Worm (Caenorhabditis elegans): Measurements from ENCODE around the gene M03F8.5.

The M03F8.5 gene

ce11 chrV:5917707-5918106, 18.9 kb downstream of the M03F8.5 start, which contains the start of gene lrpr-1 (continued):
- TF ChIP-seq hlh-30 (tag; optimal IDR thresholded peaks at IDR 0.05; ENCODE audit: insufficient read depth) (no peak), sdc-2 (tag; optimal IDR thresholded peaks at IDR 0.05) (no peak), ceh-14 (tag; optimal IDR thresholded peaks at IDR 0.05) (peak; percentile 69), nhr-232 (tag; optimal IDR thresholded peaks at IDR 0.05) (no peak), elt-2 (tag; optimal IDR thresholded peaks at IDR 0.05) (no peak), ceh-31 (tag; optimal IDR thresholded peaks at IDR 0.05) (peak; percentile 94), unc-86 (tag; optimal IDR thresholded peaks at IDR 0.05) (peak; percentile 12), ama-1 (optimal IDR thresholded peaks at IDR 0.05) (no peak), pha-2 (tag; optimal IDR thresholded peaks at IDR 0.05) (no peak), ceh-2 (tag; optimal IDR thresholded peaks at IDR 0.05) (peak; percentile 94), tbx-2 (tag; optimal IDR thresholded peaks at IDR 0.05) (peak; percentile 91), fkh-10 (GFP tag; optimal IDR thresholded peaks at IDR 0.05) (no peak), C38D4.7 (GFP tag; optimal IDR thresholded peaks at IDR 0.05) (no peak), ref-2 (tag; optimal IDR thresholded peaks at IDR 0.05) (peak; percentile 89), che-1 (tag; optimal IDR thresholded peaks at IDR 0.05) (no peak), dve-1 (tag; optimal IDR thresholded peaks at IDR 0.05) (no peak), ceh-22 (tag; optimal IDR thresholded peaks at IDR 0.05) (no peak), unc-55 (GFP tag; optimal IDR thresholded peaks at IDR 0.05) (no peak), ceh-6 (GFP tag; optimal IDR thresholded peaks at IDR 0.05) (no peak), ttx-3 (tag; optimal IDR thresholded peaks at IDR 0.05) (peak; percentile 11), pat-9 (tag; optimal IDR thresholded peaks at IDR 0.05) (no peak), ceh-24 (tag; optimal IDR thresholded peaks at IDR 0.05) (no peak), ceh-34 (tag; optimal IDR thresholded peaks at IDR 0.05) (no peak), mec-3 (tag; optimal IDR thresholded peaks at IDR 0.05; ENCODE audit: borderline replicate concordance) (peak; percentile 92), hlh-8 (tag; optimal IDR thresholded peaks at IDR 0.05) (peak; percentile 83), elt-4 (tag; optimal IDR thresholded peaks at IDR 0.05) (no peak), hlh-6 (tag; optimal IDR thresholded peaks at IDR 0.05) (no peak), fax-1 (tag; optimal IDR thresholded peaks at IDR 0.05) (peak; percentile 66), pros-1 (tag; optimal IDR thresholded peaks at IDR 0.05) (no peak), unc-42 (tag; optimal IDR thresholded peaks at IDR 0.05) (peak; percentile 51), F13H6.1 (tag; optimal IDR thresholded peaks at IDR 0.05) (peak; percentile 41)

DNA sequence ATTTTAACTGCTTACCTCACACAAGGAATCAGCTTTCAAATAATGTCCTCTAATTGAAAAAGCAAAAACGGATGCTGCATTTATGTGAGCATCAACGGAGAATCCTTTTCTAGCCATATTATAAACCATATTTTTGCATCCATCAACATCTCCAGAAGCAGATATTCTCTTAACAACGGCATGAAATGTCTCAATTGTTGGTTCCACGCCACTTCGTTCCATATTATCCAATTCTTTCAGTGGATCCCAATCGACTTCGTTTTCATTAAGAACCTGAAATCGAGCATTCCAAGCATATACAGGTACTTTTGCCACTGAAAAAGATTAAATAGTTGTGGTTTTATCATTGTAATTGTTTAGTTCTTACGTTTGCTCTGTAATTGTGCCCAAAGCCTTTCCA, 19.7 kb downstream of the M03F8.5 start:
- no peak for TF ChIP-seq ceh-24 (tag; optimal IDR thresholded peaks at IDR 0.05)
- TF ChIP-seq elt-2 (tag; optimal IDR thresholded peaks at IDR 0.05): no peak
- TF ChIP-seq hlh-13 (GFP tag; optimal IDR thresholded peaks at IDR 0.05): no peak
- no peak for TF ChIP-seq tbx-7 (tag; optimal IDR thresholded peaks at IDR 0.05)
- TF ChIP-seq hlh-15 (tag; optimal IDR thresholded peaks at IDR 0.05): no peak

DNA sequence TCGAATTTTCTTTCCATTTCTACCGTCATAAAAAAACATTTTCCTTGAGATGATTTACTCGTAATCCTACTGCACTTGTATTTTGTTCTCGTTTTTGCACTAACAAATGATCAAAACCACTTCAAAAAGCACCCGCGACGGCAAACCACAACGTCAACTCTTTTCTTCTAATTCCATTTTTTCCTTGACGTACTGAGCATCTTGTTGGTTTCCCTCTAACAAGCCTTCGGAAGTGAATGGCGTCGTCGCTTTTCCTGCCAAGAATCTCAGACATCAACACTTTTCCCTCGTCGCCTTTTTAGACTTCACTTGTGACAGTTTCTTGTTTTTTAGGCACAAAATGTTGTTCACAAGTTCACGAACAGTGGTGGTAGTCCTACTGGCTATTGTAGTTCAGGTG, 24.2 kb downstream of the M03F8.5 start, which contains the start of gene C04E6.13:
C04E6.13 (plus strand) TSS at position 301 of the 400 bp plus-strand sequence.
- no peak for TF ChIP-seq syd-9 (tag; optimal IDR thresholded peaks at IDR 0.05)
- no peak for TF ChIP-seq ceh-14 (tag; optimal IDR thresholded peaks at IDR 0.05)

ce11 chrV:5907090-5907489, 29.5 kb downstream of the M03F8.5 start, which contains the start of gene C04E6.4:
Gene C04E6.4 (plus strand): TSS chrV:5907390.
- TF ChIP-seq ztf-16 (tag; optimal IDR thresholded peaks at IDR 0.05): no peak

DNA sequence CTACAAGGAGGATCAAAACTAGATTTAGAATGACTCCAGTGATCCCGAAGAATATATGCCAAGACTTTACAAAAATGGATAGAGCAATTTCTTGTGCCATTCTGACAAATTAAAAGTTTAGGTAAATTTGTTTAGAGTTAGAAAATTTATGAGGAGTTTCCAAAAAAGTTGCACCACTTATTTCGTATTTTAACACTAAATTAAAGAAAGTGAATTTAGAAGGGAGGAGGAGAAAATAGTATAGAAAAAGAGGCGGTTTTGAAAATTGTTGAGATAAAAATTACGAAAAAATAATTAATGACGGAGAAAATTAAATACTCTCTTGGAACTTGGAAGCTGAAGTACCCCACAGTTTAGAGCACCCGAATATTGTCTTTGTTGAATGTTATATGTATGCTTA, 30.3 kb downstream of the M03F8.5 start, which contains the start of gene srd-15:
srd-15 (minus strand) TSS at position 101 of the 400 bp plus-strand sequence.
- TF ChIP-seq ttx-3 (tag; optimal IDR thresholded peaks at IDR 0.05) (no peak), tbx-7 (tag; optimal IDR thresholded peaks at IDR 0.05) (no peak), eyg-1 (tag; optimal IDR thresholded peaks at IDR 0.05) (no peak)
